Worm (Caenorhabditis elegans): ENCODE data around the gene F36H9.7.
"Not testable (repeated sequence)": the region's sequence is repeated elsewhere in the genome, so short reads cannot be mapped to it uniquely, and the experiment has no call there.

F36H9.7 gene

DNA sequence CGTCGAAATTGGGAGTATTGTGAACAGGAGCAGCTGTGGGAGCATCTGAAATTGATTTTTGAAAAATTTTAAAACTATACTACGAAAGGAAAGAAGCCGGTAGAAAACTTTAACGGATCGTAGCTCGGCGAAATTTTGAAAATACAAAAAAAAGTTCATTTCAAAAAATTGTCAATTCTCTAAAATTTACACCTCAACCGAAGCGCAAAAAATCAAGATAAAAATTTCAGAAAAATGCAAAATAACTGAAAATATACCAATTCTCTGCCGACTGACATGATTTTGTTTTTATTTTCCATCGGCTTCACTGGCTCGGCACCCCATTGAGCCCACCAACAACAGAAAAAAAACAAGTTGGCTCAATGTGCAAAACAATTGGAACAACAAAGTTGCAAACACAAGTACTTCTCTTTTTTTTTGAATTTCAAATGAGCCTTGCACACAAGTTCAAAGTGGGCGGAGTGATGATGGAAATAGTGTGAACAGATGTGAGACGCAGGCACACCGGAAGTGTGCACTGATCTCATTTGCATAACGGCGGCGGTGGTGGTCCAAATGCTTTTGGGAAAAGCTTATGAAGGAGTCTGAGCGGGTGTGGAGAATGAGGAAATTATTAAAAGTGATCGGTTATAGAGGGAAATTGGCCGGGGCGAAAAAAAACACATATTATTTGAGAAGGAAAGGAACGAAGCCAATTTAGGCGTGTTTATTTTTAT, at the start of gene F36H9.7:
F36H9.7 (minus strand) TSS at position 51 of the 716 bp plus-strand sequence.
- no peak for TF ChIP-seq unc-62 (GFP tag; optimal IDR thresholded peaks at IDR 0.05)

- no peak for TF ChIP-seq unc-62 (GFP tag; optimal IDR thresholded peaks at IDR 0.05)
These were observed 46.6 kb upstream of the F36H9.7 start, which contains the start of the genes gly-7 and mrpl-39 for ce11 chrV:1821287-1821686. TSS of gene gly-7 (minus strand) at chrV:1821323. TSS of gene mrpl-39 (plus strand) at chrV:1821579.

DNA sequence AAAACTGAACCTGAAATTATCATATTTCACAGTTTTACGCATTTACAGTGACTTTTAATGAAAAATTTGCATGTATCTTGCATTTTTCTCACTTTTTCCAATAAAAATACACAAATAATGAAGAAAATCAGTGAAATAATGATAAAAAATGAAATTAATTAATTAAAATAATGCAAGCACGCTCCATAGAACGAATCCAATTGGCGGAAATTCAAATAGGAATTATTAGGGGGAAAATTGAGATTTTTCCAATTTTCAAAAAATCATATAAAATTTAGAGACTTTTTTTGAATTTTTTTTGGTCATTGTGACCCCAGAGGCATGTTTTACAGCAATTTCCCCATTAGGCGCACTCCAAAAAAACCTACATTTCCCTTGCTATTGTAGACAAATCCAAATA, 46.0 kb upstream of the F36H9.7 start:
- TF ChIP-seq unc-62 (GFP tag; optimal IDR thresholded peaks at IDR 0.05): no peak

DNA sequence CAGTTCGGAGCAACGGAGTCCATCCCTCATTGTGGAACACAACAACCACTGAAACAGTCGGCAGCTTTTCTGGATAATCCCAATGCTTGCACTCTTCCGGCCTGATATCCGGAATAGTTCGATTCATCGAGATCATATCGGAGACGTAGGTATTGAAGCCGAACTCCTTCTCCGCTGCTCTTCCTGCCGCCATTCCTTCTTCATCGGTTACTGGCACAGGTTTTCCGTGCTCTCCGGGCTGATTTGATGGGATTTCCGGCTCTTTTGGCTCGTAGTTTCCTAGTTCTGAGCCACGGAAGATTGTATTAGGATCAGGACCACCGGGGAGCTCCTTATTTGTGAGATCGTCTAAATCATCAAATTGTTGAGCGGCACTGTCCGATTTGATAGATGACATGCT, 45.3 kb upstream of the F36H9.7 start:
- no peak for TF ChIP-seq unc-62 (GFP tag; optimal IDR thresholded peaks at IDR 0.05)

DNA sequence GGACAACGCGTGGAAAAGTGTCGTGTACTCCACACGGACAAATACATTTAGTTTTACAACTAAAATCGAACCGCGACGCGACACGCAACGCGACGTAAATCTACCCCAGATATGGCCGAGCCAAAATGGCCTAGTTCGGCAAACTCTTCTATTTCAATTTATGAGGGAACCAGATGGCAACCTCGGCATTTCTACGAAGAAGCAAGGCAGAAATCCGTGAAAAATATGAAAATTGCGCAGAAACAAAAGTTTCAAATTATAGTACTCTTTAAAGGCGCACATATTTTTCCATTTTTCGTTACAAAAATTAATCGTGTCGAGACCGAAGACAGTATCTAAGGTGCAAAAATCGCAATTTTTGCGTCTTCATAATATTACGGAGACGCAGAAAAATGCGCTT, 40.1 kb upstream of the F36H9.7 start, which contains the start of gene Y46H3A.5:
Y46H3A.5 (minus strand) TSS at position 101 of the 400 bp plus-strand sequence.
- TF ChIP-seq unc-62 (GFP tag; optimal IDR thresholded peaks at IDR 0.05): not testable (repeated sequence)

DNA sequence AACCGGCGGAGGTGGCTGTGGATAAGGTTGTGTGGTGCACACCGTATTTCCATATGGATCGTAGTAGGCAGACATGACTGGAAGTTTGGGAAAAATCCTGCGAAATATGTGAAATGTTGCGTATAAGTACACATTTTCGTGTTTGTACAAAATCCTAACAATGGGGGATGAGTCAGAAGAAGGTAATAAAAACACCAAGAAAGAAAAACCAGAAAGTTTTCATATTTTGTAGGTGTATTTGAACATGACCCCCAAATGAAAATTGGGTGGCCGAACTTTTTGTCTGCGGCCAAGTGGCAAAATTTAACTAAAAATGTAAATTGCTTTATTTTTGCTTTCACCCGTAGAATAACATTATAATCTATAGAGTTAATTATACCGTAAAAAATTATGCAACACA, 36.3 kb upstream of the F36H9.7 start, which contains the start of gene Y46H3A.4:
Y46H3A.4 (minus strand) TSS at position 101 of the 400 bp plus-strand sequence.
- no peak for TF ChIP-seq unc-62 (GFP tag; optimal IDR thresholded peaks at IDR 0.05)

DNA sequence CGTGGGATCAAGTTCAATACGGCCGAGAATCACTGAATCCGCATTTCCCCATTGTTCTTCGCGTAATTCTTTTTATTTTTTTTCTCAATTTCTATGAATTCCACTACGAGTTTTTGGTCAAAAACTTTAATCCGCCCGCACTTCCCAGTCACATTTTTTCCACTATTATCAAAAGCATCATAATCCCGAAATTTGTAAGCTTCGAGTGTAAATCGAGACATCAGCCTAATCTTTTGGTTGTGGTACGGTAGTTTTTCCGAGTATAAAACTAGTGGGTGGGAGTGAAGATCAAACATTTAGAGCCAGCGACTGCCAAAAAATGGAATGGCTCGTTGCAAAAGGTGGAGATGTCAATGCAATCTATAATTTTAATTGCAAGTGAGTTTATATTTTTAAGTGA, 32.4 kb upstream of the F36H9.7 start, which contains the start of gene srt-42:
srt-42 (plus strand) TSS at position 301 of the 400 bp plus-strand sequence.
- TF ChIP-seq unc-62 (GFP tag; optimal IDR thresholded peaks at IDR 0.05): no peak

- no peak for TF ChIP-seq unc-62 (GFP tag; optimal IDR thresholded peaks at IDR 0.05)
These were observed 31.1 kb upstream of the F36H9.7 start for ce11 chrV:1805724-1806316.

DNA sequence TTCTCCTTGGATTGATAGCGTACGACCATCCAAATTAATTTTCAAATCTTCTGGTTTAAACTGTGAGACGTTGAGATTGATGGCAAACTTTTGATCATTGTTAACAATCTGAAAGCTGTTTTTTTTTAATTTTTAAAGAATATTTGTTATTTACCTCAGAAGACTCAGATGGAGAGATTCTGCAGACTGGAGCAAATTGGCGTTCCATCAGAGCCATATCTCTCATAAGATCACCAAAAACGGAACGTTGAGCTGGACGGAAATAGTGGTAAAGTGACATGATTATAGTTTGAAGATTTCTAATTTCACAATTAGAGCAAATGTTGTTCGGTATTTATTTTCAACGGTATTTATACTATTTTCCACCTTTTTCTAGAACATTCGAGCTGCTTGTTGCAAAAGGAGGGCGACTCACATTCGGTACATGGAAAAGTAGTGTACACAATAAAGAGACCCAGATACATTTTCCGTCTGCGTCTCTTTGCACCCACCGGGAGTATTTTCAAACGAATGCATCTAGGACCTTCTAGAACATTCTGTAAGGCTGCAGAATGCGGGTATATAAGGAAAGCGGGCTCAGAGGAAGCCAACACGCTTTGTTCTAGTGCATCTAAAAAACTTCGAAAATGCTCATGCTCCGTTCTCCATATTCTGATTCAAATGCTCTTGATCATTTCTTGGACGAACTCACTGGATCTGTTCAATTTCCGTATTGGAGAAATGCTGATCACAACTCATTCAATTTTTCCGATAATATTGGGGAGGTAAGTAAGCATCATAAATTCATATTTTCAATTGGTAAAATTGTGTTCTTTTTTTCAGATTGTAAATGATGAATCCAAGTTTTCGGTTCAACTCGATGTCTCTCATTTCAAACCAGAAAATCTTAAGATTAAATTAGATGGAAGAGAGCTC, 30.2 kb upstream of the F36H9.7 start, which contains the start of the genes hsp-16.2 and hsp-16.41:
hsp-16.2 (minus strand) TSS at position 313 of the 915 bp plus-strand sequence.
hsp-16.41 (plus strand) TSS at position 534 of the 915 bp plus-strand sequence.
- no peak for TF ChIP-seq unc-62 (GFP tag; optimal IDR thresholded peaks at IDR 0.05)

ce11 chrV:1804034-1804542, 29.4 kb upstream of the F36H9.7 start:
- no peak for TF ChIP-seq unc-62 (GFP tag; optimal IDR thresholded peaks at IDR 0.05)

ce11 chrV:1803043-1803442, 28.3 kb upstream of the F36H9.7 start, which contains the start of gene srt-41:
TSS of gene srt-41 (minus strand) at chrV:1803143.
- TF ChIP-seq unc-62 (GFP tag; optimal IDR thresholded peaks at IDR 0.05): no peak

ce11 chrV:1797900-1798299, 23.2 kb upstream of the F36H9.7 start, which contains the start of gene F36H9.10:
TSS of gene F36H9.10 (plus strand) at chrV:1798200.
- TF ChIP-seq unc-62 (GFP tag; optimal IDR thresholded peaks at IDR 0.05): no peak

- no peak for TF ChIP-seq unc-62 (GFP tag; optimal IDR thresholded peaks at IDR 0.05)
These were observed 19.5 kb upstream of the F36H9.7 start, which contains the start of gene F36H9.1 for ce11 chrV:1794218-1794617. TSS of gene F36H9.1 (plus strand) at chrV:1794518.

DNA sequence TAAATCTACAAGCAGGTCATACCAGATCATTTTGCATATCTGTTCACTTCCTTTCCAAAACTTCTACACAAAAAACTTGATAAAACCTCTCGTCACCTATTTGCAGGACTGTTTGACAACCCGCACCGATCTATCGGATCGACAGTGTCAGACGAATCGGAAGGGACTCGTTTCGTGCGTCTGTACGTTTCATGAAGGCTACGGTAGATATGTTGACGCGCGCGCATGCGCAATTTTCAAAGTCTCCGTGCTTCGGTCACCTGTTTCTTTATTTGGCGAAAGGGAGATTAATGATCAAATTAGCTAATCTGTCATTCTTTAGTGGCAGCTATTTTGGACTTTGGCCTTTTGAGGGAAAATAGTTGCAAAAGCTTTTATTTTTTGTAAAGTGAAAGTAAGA, 14.8 kb upstream of the F36H9.7 start:
- no peak for TF ChIP-seq unc-62 (GFP tag; optimal IDR thresholded peaks at IDR 0.05)

- no peak for TF ChIP-seq unc-62 (GFP tag; optimal IDR thresholded peaks at IDR 0.05)
These were observed 13.4 kb upstream of the F36H9.7 start, which contains the start of gene F36H9.2 for ce11 chrV:1788157-1788556. TSS of gene F36H9.2 (plus strand) at chrV:1788457.

Data from whole organism, dauer.